Worm (Caenorhabditis elegans) whole organism, mixed stage, embryonic: ENCODE results near the gene H14E04.3.

Experiments
- cnd-1 ChIP-seq: fragments of 200-800 bp; sonication (Bioruptor generic); optimal IDR thresholded peaks from 2 replicates; lab custom pipeline; 2018; ENCODE audit warnings: mild to moderate bottlenecking, missing genetic modification characterization, missing compliant biosample characterization
- unc-39 ChIP-seq: fragments of 150-350 bp; optimal IDR thresholded peaks from 2 replicates; lab custom pipeline; 2014; ENCODE audit warnings: missing biosample characterization, missing genetic modification characterization

- TF ChIP-seq cnd-1 (tag; lab: Kevin White, UChicago) (no peak), unc-39 (tag; lab: Kevin White, UChicago) (no peak)
Observed at ce11 chrIII:2432925-2433324, 46.5 kb upstream of the H14E04.3 start.
